Fruit fly (Drosophila melanogaster) whole organism, embryonic: ENCODE results near the gene mthl1.

Experiments
- CG1024 ChIP-seq: fragments of 200-800 bp; sonication (Bioruptor generic); IDR thresholded peaks from 2 replicates; pipeline ENCODE4 v1.3.6; 2022; ENCODE audit warnings: missing biosample characterization, missing genetic modification characterization
- CG10543 ChIP-seq: fragments of 200-800 bp; sonication (Bioruptor generic); optimal IDR thresholded peaks from 3 replicates; lab custom pipeline; 2017; ENCODE audit warnings: missing biosample characterization, mild to moderate bottlenecking, missing genetic modification characterization, moderate library complexity
- CG11093 ChIP-seq: fragments of 200-800 bp; sonication (Bioruptor generic); IDR thresholded peaks from 3 replicates; pipeline ENCODE4 v1.3.6; 2022; ENCODE audit warnings: missing biosample characterization, missing genetic modification characterization
- CG11696 ChIP-seq: fragments of 200-800 bp; sonication (Bioruptor generic); IDR thresholded peaks from 2 replicates; pipeline ENCODE4 v1.3.6; 2022; ENCODE audit warnings: missing biosample characterization, missing genetic modification characterization
- CG12236 ChIP-seq: fragments of 200-800 bp; sonication (Bioruptor generic); optimal IDR thresholded peaks from 2 replicates; lab custom pipeline; 2016; ENCODE audit warnings: missing biosample characterization, missing genetic modification characterization
- CG1233 ChIP-seq: fragments of 200-800 bp; sonication (Bioruptor generic); optimal IDR thresholded peaks from 4 replicates; lab custom pipeline; 2018; ENCODE audit warnings: missing biosample characterization, mild to moderate bottlenecking, missing genetic modification characterization
- CG13296 ChIP-seq: fragments of 200-800 bp; sonication (Bioruptor generic); optimal IDR thresholded peaks from 3 replicates; lab custom pipeline; 2018; ENCODE audit warnings: missing biosample characterization, mild to moderate bottlenecking, missing genetic modification characterization
- CG14710 ChIP-seq: fragments of 200-800 bp; sonication (Bioruptor generic); optimal IDR thresholded peaks from 3 replicates; lab custom pipeline; 2019; ENCODE audit warnings: missing biosample characterization, mild to moderate bottlenecking, missing genetic modification characterization, moderate library complexity
- CG15269 ChIP-seq: fragments of 200-800 bp; sonication (Bioruptor generic); optimal IDR thresholded peaks from 2 replicates; lab custom pipeline; 2018; ENCODE audit warnings: missing biosample characterization, mild to moderate bottlenecking, missing genetic modification characterization, moderate library complexity
- CG4360 ChIP-seq: fragments of 200-800 bp; sonication (Bioruptor generic); IDR thresholded peaks from 2 replicates; pipeline ENCODE4 v1.3.6; 2022; ENCODE audit warnings: missing biosample characterization, missing genetic modification characterization
- CG4820 ChIP-seq: fragments of 200-800 bp; sonication (Bioruptor generic); optimal IDR thresholded peaks from 3 replicates; lab custom pipeline; 2016; ENCODE audit warnings: missing biosample characterization, missing genetic modification characterization
- CG6683 ChIP-seq: fragments of 200-800 bp; sonication (Bioruptor generic); optimal IDR thresholded peaks from 2 replicates; lab custom pipeline; 2017; ENCODE audit warnings: missing biosample characterization, mild to moderate bottlenecking, missing genetic modification characterization, missing genetic modification reagents
- CG6689 ChIP-seq: fragments of 200-800 bp; sonication (Bioruptor generic); IDR thresholded peaks from 2 replicates; pipeline ENCODE4 v1.3.6; 2022; ENCODE audit warnings: missing biosample characterization, missing genetic modification characterization
- CG6854 ChIP-seq: fragments of 200-800 bp; sonication (Bioruptor generic); optimal IDR thresholded peaks from 3 replicates; lab custom pipeline; 2017; ENCODE audit warnings: missing biosample characterization, mild to moderate bottlenecking, missing genetic modification characterization
- CG7357 ChIP-seq: fragments of 200-800 bp; sonication (Bioruptor generic); IDR thresholded peaks from 3 replicates; pipeline ENCODE4 v1.3.6; 2022; ENCODE audit warnings: missing biosample characterization, missing genetic modification characterization
- CG7372 ChIP-seq: fragments of 200-800 bp; sonication (Bioruptor generic); IDR thresholded peaks from 2 replicates; pipeline ENCODE4 v1.3.6; 2022; ENCODE audit warnings: missing biosample characterization, missing genetic modification characterization
- CG7745 ChIP-seq: fragments of 200-800 bp; sonication (Bioruptor generic); optimal IDR thresholded peaks from 2 replicates; lab custom pipeline; 2018; ENCODE audit warnings: missing biosample characterization, mild to moderate bottlenecking, missing genetic modification characterization, moderate library complexity
- CG8281 ChIP-seq: fragments of 200-800 bp; sonication (Bioruptor generic); optimal IDR thresholded peaks from 2 replicates; lab custom pipeline; 2018; ENCODE audit warnings: missing biosample characterization, mild to moderate bottlenecking, missing genetic modification characterization, moderate library complexity
- CG9609 ChIP-seq: fragments of 200-800 bp; sonication (Bioruptor generic); optimal IDR thresholded peaks from 3 replicates; lab custom pipeline; 2016; ENCODE audit warnings: missing biosample characterization, missing genetic modification characterization
- CHES-1-like ChIP-seq: fragments of 200-800 bp; sonication (Bioruptor generic); optimal IDR thresholded peaks from 2 replicates; lab custom pipeline; 2016; ENCODE audit warnings: missing biosample characterization, missing genetic modification characterization
- CTCF ChIP-seq: fragments of 200-800 bp; sonication (Bioruptor generic); optimal IDR thresholded peaks from 2 replicates; lab custom pipeline; 2017; ENCODE audit warnings: missing biosample characterization, mild to moderate bottlenecking, missing genetic modification characterization, moderate library complexity
- D19A ChIP-seq: fragments of 200-800 bp; optimal IDR thresholded peaks from 3 replicates; lab custom pipeline; 2019; ENCODE audit warnings: missing biosample characterization, mild to moderate bottlenecking, missing genetic modification characterization, moderate library complexity
- Dad ChIP-seq: fragments of 200-800 bp; sonication (Bioruptor generic); optimal IDR thresholded peaks from 3 replicates; lab custom pipeline; 2016; ENCODE audit warnings: missing biosample characterization, missing genetic modification characterization
- Dbx ChIP-seq: fragments of 200-800 bp; sonication (Bioruptor generic); IDR thresholded peaks from 3 replicates; pipeline ENCODE4 v1.3.6; 2022; ENCODE audit warnings: missing biosample characterization, missing genetic modification characterization
- Dref ChIP-seq: fragments of 200-800 bp; sonication (Bioruptor generic); IDR thresholded peaks from 2 replicates; pipeline ENCODE4 v1.3.6; 2022; ENCODE audit warnings: missing biosample characterization, missing genetic modification characterization
- Drgx ChIP-seq: fragments of 200-800 bp; sonication (Bioruptor generic); IDR thresholded peaks from 2 replicates; pipeline ENCODE4 v1.3.6; 2022; ENCODE audit warnings: missing biosample characterization, missing genetic modification characterization
- Fer3 ChIP-seq: fragments of 200-800 bp; sonication (Bioruptor generic); optimal IDR thresholded peaks from 2 replicates; lab custom pipeline; 2018; ENCODE audit warnings: missing biosample characterization, mild to moderate bottlenecking, missing genetic modification characterization, moderate library complexity
- Gug ChIP-seq: fragments of 200-800 bp; sonication (Bioruptor generic); IDR thresholded peaks from 4 replicates; pipeline ENCODE4 v1.3.6; 2022; ENCODE audit warnings: missing biosample characterization, missing genetic modification characterization
- H15 ChIP-seq: fragments of 200-800 bp; sonication (Bioruptor generic); IDR thresholded peaks from 3 replicates; pipeline ENCODE4 v1.3.6; 2022; ENCODE audit warnings: missing biosample characterization, missing genetic modification characterization
- Lim3 ChIP-seq: fragments of 200-800 bp; sonication (Bioruptor generic); IDR thresholded peaks from 2 replicates; pipeline ENCODE4 v1.3.6; 2022; ENCODE audit warnings: missing biosample characterization, missing genetic modification characterization
- NK7.1 ChIP-seq: fragments of 200-800 bp; sonication (Bioruptor generic); optimal IDR thresholded peaks from 3 replicates; lab custom pipeline; 2016; ENCODE audit warnings: missing biosample characterization, missing genetic modification characterization
- NfI ChIP-seq: fragments of 200-800 bp; sonication (Bioruptor generic); optimal IDR thresholded peaks from 3 replicates; lab custom pipeline; 2018; ENCODE audit warnings: missing biosample characterization, mild to moderate bottlenecking, missing genetic modification characterization, moderate library complexity
- Optix ChIP-seq: fragments of 200-800 bp; sonication (Bioruptor generic); IDR thresholded peaks from 3 replicates; pipeline ENCODE4 v1.3.6; 2022; ENCODE audit warnings: missing biosample characterization, missing genetic modification characterization
- Sox100B ChIP-seq: fragments of 200-800 bp; sonication (Bioruptor generic); optimal IDR thresholded peaks from 3 replicates; lab custom pipeline; 2018; ENCODE audit warnings: missing biosample characterization, mild to moderate bottlenecking, missing genetic modification characterization
- Usf ChIP-seq: fragments of 200-800 bp; sonication (Bioruptor generic); optimal IDR thresholded peaks from 2 replicates; lab custom pipeline; 2017; ENCODE audit warnings: missing genotype, missing biosample characterization, missing genetic modification characterization
- bbx ChIP-seq: fragments of 200-800 bp; sonication (Bioruptor generic); IDR thresholded peaks from 2 replicates; pipeline ENCODE4 v1.3.6; 2022; ENCODE audit warnings: missing biosample characterization, missing genetic modification characterization; ENCODE audit not compliant: partially characterized antibody
- bigmax ChIP-seq: fragments of 200-800 bp; sonication (Bioruptor generic); optimal IDR thresholded peaks from 2 replicates; lab custom pipeline; 2018; ENCODE audit warnings: missing biosample characterization, mild to moderate bottlenecking, missing genetic modification characterization
- bsh ChIP-seq, 2 experiments: fragments of 200-800 bp; sonication (Bioruptor generic); optimal IDR thresholded peaks; 2 replicates each; lab custom pipeline; 2017 to 2018; ENCODE audit warnings: mild to moderate bottlenecking in 2 of 2, missing biosample characterization in 2 of 2, missing genetic modification characterization in 2 of 2, moderate library complexity in 1 of 2
- croc ChIP-seq: fragments of 200-800 bp; sonication (Bioruptor generic); conservative IDR thresholded peaks from 3 replicates; pipeline ENCODE4 v1.3.6; 2022; ENCODE audit warnings: missing biosample characterization, missing genetic modification characterization
- ems ChIP-seq: fragments of 200-800 bp; sonication (Bioruptor generic); optimal IDR thresholded peaks from 3 replicates; lab custom pipeline; 2016; ENCODE audit warnings: missing biosample characterization, missing genetic modification characterization
- gcm ChIP-seq: fragments of 200-800 bp; sonication (Bioruptor generic); optimal IDR thresholded peaks from 2 replicates; lab custom pipeline; 2019; ENCODE audit warnings: missing biosample characterization, mild to moderate bottlenecking, missing genetic modification characterization, moderate library complexity
- gfzf ChIP-seq: fragments of 200-800 bp; sonication (Bioruptor generic); optimal IDR thresholded peaks from 2 replicates; lab custom pipeline; 2016; ENCODE audit warnings: missing biosample characterization, mild to moderate bottlenecking, missing genetic modification characterization, moderate library complexity
- grau ChIP-seq: fragments of 200-800 bp; optimal IDR thresholded peaks from 3 replicates; lab custom pipeline; 2019; ENCODE audit warnings: missing biosample characterization, mild to moderate bottlenecking, missing genetic modification characterization, moderate library complexity
- kay ChIP-seq: fragments of 200-800 bp; sonication (Bioruptor generic); optimal IDR thresholded peaks from 2 replicates; lab custom pipeline; 2016; ENCODE audit warnings: missing biosample characterization, missing genetic modification characterization
- lilli ChIP-seq: fragments of 200-800 bp; sonication (Bioruptor generic); optimal IDR thresholded peaks from 3 replicates; lab custom pipeline; 2016; ENCODE audit warnings: missing biosample characterization, missing genetic modification characterization
- peb ChIP-seq: fragments of 200-800 bp; sonication (Bioruptor generic); IDR thresholded peaks from 2 replicates; pipeline ENCODE4 v1.3.6; 2022; ENCODE audit warnings: missing biosample characterization, missing genetic modification characterization
- pnt ChIP-seq: fragments of 200-800 bp; sonication (Bioruptor generic); optimal IDR thresholded peaks from 3 replicates; lab custom pipeline; 2016; ENCODE audit warnings: missing biosample characterization, missing genetic modification characterization
- pros ChIP-seq: fragments of 200-800 bp; sonication (Bioruptor generic); optimal IDR thresholded peaks from 3 replicates; lab custom pipeline; 2019; ENCODE audit warnings: missing biosample characterization, mild to moderate bottlenecking, missing genetic modification characterization, moderate library complexity
- shn ChIP-seq: fragments of 200-800 bp; sonication (Bioruptor generic); optimal IDR thresholded peaks from 3 replicates; lab custom pipeline; 2016; ENCODE audit warnings: missing biosample characterization, missing genetic modification characterization
- tna ChIP-seq: fragments of 200-800 bp; sonication (Bioruptor generic); IDR thresholded peaks from 2 replicates; pipeline ENCODE4 v1.3.6; 2022; ENCODE audit warnings: missing biosample characterization, missing genetic modification characterization; ENCODE audit not compliant: partially characterized antibody
- tx ChIP-seq: fragments of 200-800 bp; sonication (Bioruptor generic); optimal IDR thresholded peaks from 2 replicates; lab custom pipeline; 2016; ENCODE audit warnings: missing biosample characterization, missing genetic modification characterization
- vvl ChIP-seq: fragments of 200-800 bp; sonication (Bioruptor generic); IDR thresholded peaks from 2 replicates; pipeline ENCODE4 v1.3.6; 2022; ENCODE audit warnings: missing biosample characterization, missing genetic modification characterization
- zen2 ChIP-seq: fragments of 200-800 bp; sonication (Bioruptor generic); IDR thresholded peaks from 3 replicates; pipeline ENCODE4 v1.3.6; 2022; ENCODE audit warnings: missing biosample characterization, missing genetic modification characterization; ENCODE audit not compliant: partially characterized antibody

mthl1 gene

dm6 chrX:16651098-16651497 lies 10.3 kb downstream of the mthl1 start, which contains the start of the genes CG32573 and CG42512 (continued):
- TF ChIP-seq gfzf (GFP tag; lab: Kevin White, UChicago) (peak; percentile 84), tx (GFP tag; lab: Kevin White, UChicago) (no peak), tna (peak; percentile 74), CG6683 (GFP tag; lab: Kevin White, UChicago) (no peak), CG7372 (GFP tag; lab: Robert Waterston, UW) (no peak), Sox100B (no peak), Dref (GFP tag; lab: Robert Waterston, UW) (peak; percentile 77), CG11696 (no peak), CG10543 (no peak), CG1233 (GFP tag; lab: Kevin White, UChicago) (no peak), Drgx (no peak), Usf (no peak), grau (tag; lab: Kevin White, UChicago) (no peak), CG11093 (GFP tag; lab: Robert Waterston, UW) (no peak), NK7.1 (GFP tag; lab: Kevin White, UChicago) (no peak), CG4360 (GFP tag; lab: Robert Waterston, UW) (no peak), H15 (GFP tag; lab: Robert Waterston, UW) (no peak), CG8281 (tag; lab: Kevin White, UChicago) (no peak), Lim3 (GFP tag; lab: Robert Waterston, UW) (no peak), bigmax (GFP tag; lab: Kevin White, UChicago) (no peak), CG9609 (GFP tag; lab: Kevin White, UChicago) (no peak), NfI (GFP tag; lab: Kevin White, UChicago) (no peak), CG7357 (no peak), CG12236 (GFP tag; lab: Kevin White, UChicago) (no peak), Optix (GFP tag; lab: Robert Waterston, UW) (no peak), shn (no peak), Dbx (GFP tag; lab: Robert Waterston, UW) (no peak), CG15269 (tag; lab: Kevin White, UChicago) (no peak), CG13296 (GFP tag; lab: Kevin White, UChicago) (no peak), pros (GFP tag; lab: Kevin White, UChicago) (no peak), gcm (GFP tag; lab: Kevin White, UChicago) (no peak), CG7745 (tag; lab: Kevin White, UChicago) (no peak), peb (GFP tag; lab: Robert Waterston, UW) (no peak), CG4820 (no peak), Gug (no peak), CG6689 (no peak), Dad (GFP tag; lab: Kevin White, UChicago) (no peak), ems (GFP tag; lab: Kevin White, UChicago) (no peak), croc (GFP tag; lab: Robert Waterston, UW) (no peak), kay (GFP tag; lab: Kevin White, UChicago) (no peak), lilli (GFP tag; lab: Kevin White, UChicago) (no peak), bbx (GFP tag; lab: Robert Waterston, UW) (peak; percentile 78), CHES-1-like (GFP tag; lab: Kevin White, UChicago) (no peak), CTCF (peak; percentile 38), CG14710 (peak; percentile 63), D19A (tag; lab: Kevin White, UChicago) (no peak), Fer3 (no peak), CG6854 (GFP tag; lab: Kevin White, UChicago) (no peak), vvl (GFP tag; lab: Robert Waterston, UW) (no peak), bsh (GFP tag; optimal IDR thresholded peaks at IDR 0.05; lab: Kevin White, UChicago) (no peak), pnt (GFP tag; lab: Kevin White, UChicago) (no peak), CG1024 (GFP tag; lab: Robert Waterston, UW) (no peak), zen2 (GFP tag; lab: Robert Waterston, UW) (peak; percentile 69)
